Worm (Caenorhabditis elegans): Measurements from ENCODE around the gene wago-5.

DNA sequence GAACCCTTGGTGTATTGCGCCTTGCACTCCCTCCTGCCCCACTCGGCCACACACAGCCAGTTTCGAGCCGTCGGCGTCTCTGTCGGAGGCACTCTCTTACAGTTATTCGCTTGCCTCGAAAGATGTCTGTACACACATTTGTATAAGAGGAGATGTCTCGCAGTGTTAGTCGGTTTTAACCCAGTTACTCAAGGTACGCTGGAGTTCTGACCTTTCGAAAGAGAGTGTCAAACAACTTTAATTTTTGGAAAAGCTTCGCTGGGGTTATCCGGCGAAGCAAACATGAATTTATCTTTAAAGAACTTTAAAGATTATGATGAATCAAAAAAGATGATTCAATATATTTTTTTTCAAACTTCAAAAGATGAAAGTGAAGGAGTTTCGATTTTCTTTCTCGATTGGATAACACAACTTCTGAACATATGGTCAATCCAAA, 29.4 kb upstream of the wago-5 start:
- TF ChIP-seq med-1 (GFP tag; optimal IDR thresholded peaks at IDR 0.05; ENCODE audit: insufficient read depth) (peak; percentile 34), flt-1 (GFP tag; IDR thresholded peaks at IDR 0.05) (peak; percentile 90), tab-1 (GFP tag; IDR thresholded peaks at IDR 0.05) (peak; percentile 61; the same call in 1 of the 2 replicates), ztf-23 (GFP tag; IDR thresholded peaks at IDR 0.05) (peak; percentile 90), T22C8.4 (GFP tag; IDR thresholded peaks at IDR 0.05) (peak; percentile 74; the same call in 1 of the 2 replicates), ref-1 (GFP tag; conservative IDR thresholded peaks at IDR 0.05) (no peak), ztf-29 (GFP tag; IDR thresholded peaks at IDR 0.05) (peak; percentile 83), klf-2 (GFP tag; conservative IDR thresholded peaks at IDR 0.05) (peak; percentile 53; the same call in 1 of the 2 replicates), cog-1 (tag; optimal IDR thresholded peaks at IDR 0.05) (peak; percentile 99)
